Worm (Caenorhabditis elegans): ENCODE results near the gene Y44A6D.6.

DNA sequence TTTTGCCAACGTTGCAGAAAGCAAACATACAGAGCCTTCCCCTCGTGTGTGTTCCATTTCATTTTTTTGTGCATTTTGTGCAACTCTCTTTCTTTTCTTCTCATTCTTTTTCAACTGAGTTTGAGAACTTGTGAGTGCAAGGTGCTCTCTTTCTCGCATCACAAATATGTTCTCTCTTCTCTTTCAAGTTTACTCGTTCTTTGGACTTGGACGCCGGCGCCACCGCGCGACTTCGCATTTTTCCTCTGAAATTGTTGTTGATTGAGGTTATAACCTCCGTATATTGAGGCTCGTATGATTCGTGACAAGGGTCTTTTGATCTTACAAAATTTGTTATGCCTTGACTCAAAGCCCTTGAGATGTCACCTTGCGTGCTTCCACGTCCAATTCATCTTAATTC is 30.4 kb upstream of the Y44A6D.6 start:
- TF ChIP-seq ekl-4 (GFP tag; IDR thresholded peaks at IDR 0.05) (no peak; the same call in 1 of the 2 replicates), dpl-1 (GFP tag; optimal IDR thresholded peaks at IDR 0.05) (no peak), lin-40 (tag; optimal IDR thresholded peaks at IDR 0.05) (peak; percentile 58), nfya-2 (GFP tag; IDR thresholded peaks at IDR 0.05) (no peak), mes-4 (tag; optimal IDR thresholded peaks at IDR 0.05) (no peak), hrde-1 (tag; optimal IDR thresholded peaks at IDR 0.05; ENCODE audit: borderline replicate concordance) (no peak)

All from whole organism, young adult.